Fruit fly (Drosophila melanogaster): Measurements from ENCODE around the gene nAChRalpha4.

nAChRalpha4 gene

dm6 chr3L:23250598-23250997 is 44.1 kb downstream of the nAChRalpha4 start (continued):
- no peak for TF ChIP-seq CG1647 (GFP tag; optimal IDR thresholded peaks at IDR 0.05)
- TF ChIP-seq CG4730 (GFP tag; IDR thresholded peaks at IDR 0.05), result no peak
- no peak for TF ChIP-seq lola (GFP tag; optimal IDR thresholded peaks at IDR 0.05)
- TF ChIP-seq usp (GFP tag; optimal IDR thresholded peaks at IDR 0.05), result no peak
- TF ChIP-seq dpn (GFP tag; optimal IDR thresholded peaks at IDR 0.05), result no peak
- no peak for TF ChIP-seq tll (GFP tag; optimal IDR thresholded peaks at IDR 0.05)
- no peak for TF ChIP-seq luna (GFP tag; optimal IDR thresholded peaks at IDR 0.05)
- no peak for TF ChIP-seq CG30403 (GFP tag; optimal IDR thresholded peaks at IDR 0.05)
- TF ChIP-seq NC2β (GFP tag; optimal IDR thresholded peaks at IDR 0.05), result no peak
- TF ChIP-seq CG2678 (tag; optimal IDR thresholded peaks at IDR 0.05), result no peak
- TF ChIP-seq CG12744 (GFP tag; optimal IDR thresholded peaks at IDR 0.05), result no peak
- no peak for TF ChIP-seq Spps (tag; optimal IDR thresholded peaks at IDR 0.05)
- TF ChIP-seq CG6854 (GFP tag; optimal IDR thresholded peaks at IDR 0.05), result no peak
- peak; percentile 70; the same call in 2 of the 3 replicates for TF ChIP-seq CG7357 (GFP tag; IDR thresholded peaks at IDR 0.05)
- TF ChIP-seq grn (GFP tag; optimal IDR thresholded peaks at IDR 0.05), result no peak
- TF ChIP-seq chn (GFP tag; optimal IDR thresholded peaks at IDR 0.05), result no peak
- no peak for TF ChIP-seq CG31365 (tag; optimal IDR thresholded peaks at IDR 0.05)
- no peak for TF ChIP-seq CG4328 (GFP tag; optimal IDR thresholded peaks at IDR 0.05)
- TF ChIP-seq prd (optimal IDR thresholded peaks at IDR 0.05), result no peak
- TF ChIP-seq prd (GFP tag; IDR thresholded peaks at IDR 0.05), result no peak
- no peak for TF ChIP-seq CG2120 (GFP tag; optimal IDR thresholded peaks at IDR 0.05)
- TF ChIP-seq Chrac-16 (GFP tag; optimal IDR thresholded peaks at IDR 0.05), result no peak
- TF ChIP-seq gcm2 (GFP tag; optimal IDR thresholded peaks at IDR 0.05), result no peak
- TF ChIP-seq CG8089 (GFP tag; optimal IDR thresholded peaks at IDR 0.05), result no peak
- no peak for TF ChIP-seq en (GFP tag; optimal IDR thresholded peaks at IDR 0.05)
- TF ChIP-seq ssp (GFP tag; IDR thresholded peaks at IDR 0.05), result peak; percentile 76
- TF ChIP-seq jing (GFP tag; optimal IDR thresholded peaks at IDR 0.05), result no peak
- no peak for TF ChIP-seq BtbVII (GFP tag; optimal IDR thresholded peaks at IDR 0.05)
- no peak for TF ChIP-seq Ets65A (GFP tag)
- TF ChIP-seq Ravus (GFP tag; IDR thresholded peaks at IDR 0.05), result no peak
- TF ChIP-seq ase (GFP tag; IDR thresholded peaks at IDR 0.05), result no peak

- TF ChIP-seq CG30020 (tag; optimal IDR thresholded peaks at IDR 0.05) (peak; percentile 97), pfk (GFP tag; optimal IDR thresholded peaks at IDR 0.05) (peak; percentile 29), CG1603 (tag; optimal IDR thresholded peaks at IDR 0.05) (peak; percentile 97), CG11456 (GFP tag; IDR thresholded peaks at IDR 0.05) (no peak), ab (GFP tag; optimal IDR thresholded peaks at IDR 0.05) (no peak), ssp (GFP tag; IDR thresholded peaks at IDR 0.05) (peak; percentile 98), CG8089 (GFP tag; optimal IDR thresholded peaks at IDR 0.05) (peak; percentile 26), CG1024 (GFP tag; IDR thresholded peaks at IDR 0.05) (peak; percentile 98), tna (GFP tag; IDR thresholded peaks at IDR 0.05; ENCODE audit: partially characterized antibody) (no peak), CG15073 (GFP tag; optimal IDR thresholded peaks at IDR 0.05) (no peak), Eip74EF (GFP tag; optimal IDR thresholded peaks at IDR 0.05) (peak in 1 of 2 experiments; percentile 53), CG17802 (tag; optimal IDR thresholded peaks at IDR 0.05) (peak; percentile 98), Dfd (GFP tag; optimal IDR thresholded peaks at IDR 0.05) (peak in 1 of 2 experiments; percentile 8), CG17361 (GFP tag; IDR thresholded peaks at IDR 0.05) (peak; percentile 47; the same call in 1 of the 3 replicates), CG15011 (GFP tag; optimal IDR thresholded peaks at IDR 0.05) (no peak), CG10654 (GFP tag; optimal IDR thresholded peaks at IDR 0.05) (no peak), corto (GFP tag; optimal IDR thresholded peaks at IDR 0.05) (no peak), CG8290 (GFP tag; optimal IDR thresholded peaks at IDR 0.05) (peak; percentile 33), CG8290 (tag; optimal IDR thresholded peaks at IDR 0.05) (peak in 1 of 2 experiments; percentile 18), Camta (GFP tag; optimal IDR thresholded peaks at IDR 0.05) (no peak), Sin3A (optimal IDR thresholded peaks at IDR 0.05) (peak; percentile 1), CG6791 (GFP tag; IDR thresholded peaks at IDR 0.05; ENCODE audit: partially characterized antibody) (0 out of 3 replicates have a peak, but pooled peaks have one; percentile 29), CG7357 (GFP tag; IDR thresholded peaks at IDR 0.05) (peak; percentile 95), CG11723 (GFP tag; optimal IDR thresholded peaks at IDR 0.05) (peak; percentile 68), CG12104 (GFP tag; optimal IDR thresholded peaks at IDR 0.05) (no peak)
Measured at dm6 chr3L:23258495-23258894, 52.0 kb downstream of the nAChRalpha4 start.
